Fruit fly (Drosophila melanogaster) whole organism, pupa: ENCODE data around the gene CG5958.

Source experiments
- CG10348 ChIP-seq: fragments of 200-800 bp; sonication (Bioruptor generic); IDR thresholded peaks from 2 replicates; pipeline ENCODE4 v1.3.6; 2022; ENCODE audit warnings: missing biosample characterization, missing genetic modification characterization
- CG12605 ChIP-seq: fragments of 200-800 bp; sonication (Bioruptor generic); IDR thresholded peaks from 2 replicates; pipeline ENCODE4 v1.3.6; 2022; ENCODE audit warnings: missing biosample characterization, missing genetic modification characterization
- CG13204 ChIP-seq: fragments of 200-800 bp; sonication (Bioruptor generic); optimal IDR thresholded peaks from 2 replicates; lab custom pipeline; 2018; ENCODE audit warnings: missing biosample characterization, mild to moderate bottlenecking, missing genetic modification characterization, moderate library complexity
- CG14655 ChIP-seq: fragments of 200-800 bp; sonication (Bioruptor generic); optimal IDR thresholded peaks from 3 replicates; lab custom pipeline; 2017; ENCODE audit warnings: mild to moderate bottlenecking, missing biosample characterization, missing genetic modification reagents, missing genetic modification characterization
- CG15710 ChIP-seq: fragments of 200-800 bp; sonication (Bioruptor generic); optimal IDR thresholded peaks from 2 replicates; lab custom pipeline; 2018; ENCODE audit warnings: missing biosample characterization, mild to moderate bottlenecking, missing genetic modification characterization, moderate library complexity
- CG17806 ChIP-seq: fragments of 200-800 bp; sonication (Bioruptor generic); optimal IDR thresholded peaks from 2 replicates; lab custom pipeline; 2018; ENCODE audit warnings: missing biosample characterization, mild to moderate bottlenecking, missing genetic modification characterization, moderate library complexity
- CG32121 ChIP-seq: fragments of 200-800 bp; sonication (Bioruptor generic); IDR thresholded peaks from 2 replicates; pipeline ENCODE4 v1.3.6; 2022; ENCODE audit warnings: missing biosample characterization, missing genetic modification characterization
- CG34367 ChIP-seq: fragments of 200-800 bp; sonication (Bioruptor generic); optimal IDR thresholded peaks from 2 replicates; lab custom pipeline; 2018; ENCODE audit warnings: missing biosample characterization, mild to moderate bottlenecking, missing genetic modification characterization
- CG4496 ChIP-seq: fragments of 200-800 bp; sonication (Bioruptor generic); IDR thresholded peaks from 3 replicates; pipeline ENCODE4 v1.3.6; 2022; ENCODE audit warnings: missing biosample characterization, missing genetic modification characterization
- CG8159 ChIP-seq: fragments of 200-800 bp; sonication (Bioruptor generic); optimal IDR thresholded peaks from 3 replicates; lab custom pipeline; 2018; ENCODE audit warnings: missing biosample characterization, mild to moderate bottlenecking, missing genetic modification characterization, moderate library complexity
- CG8301 ChIP-seq: fragments of 200-800 bp; sonication (Bioruptor generic); optimal IDR thresholded peaks from 2 replicates; lab custom pipeline; 2018; ENCODE audit warnings: missing biosample characterization, mild to moderate bottlenecking, missing genetic modification characterization
- CG9948 ChIP-seq: fragments of 200-800 bp; sonication (Bioruptor generic); optimal IDR thresholded peaks from 2 replicates; lab custom pipeline; 2018; ENCODE audit warnings: missing biosample characterization, mild to moderate bottlenecking, missing genetic modification characterization, moderate library complexity
- D1 ChIP-seq: fragments of 200-800 bp; sonication (Bioruptor generic); optimal IDR thresholded peaks from 2 replicates; lab custom pipeline; 2018; ENCODE audit warnings: missing biosample characterization, mild to moderate bottlenecking, missing genetic modification characterization, moderate library complexity
- EcR ChIP-seq: fragments of 200-800 bp; sonication (Bioruptor generic); optimal IDR thresholded peaks from 3 replicates; lab custom pipeline; 2019; ENCODE audit warnings: missing biosample characterization, missing genetic modification characterization, mild to moderate bottlenecking, moderate library complexity, missing genetic modification reagents
- Ets98B ChIP-seq: fragments of 200-800 bp; sonication (Bioruptor generic); IDR thresholded peaks from 2 replicates; pipeline ENCODE4 v1.3.6; 2022; ENCODE audit warnings: missing biosample characterization, missing genetic modification characterization
- Pif1A ChIP-seq: fragments of 200-800 bp; sonication (Bioruptor generic); optimal IDR thresholded peaks from 3 replicates; lab custom pipeline; 2016; ENCODE audit warnings: missing biosample characterization, missing genetic modification characterization
- Pif1B ChIP-seq: fragments of 200-800 bp; sonication (Bioruptor generic); optimal IDR thresholded peaks from 3 replicates; lab custom pipeline; 2016; ENCODE audit warnings: missing biosample characterization, missing genetic modification characterization
- Snoo ChIP-seq: fragments of 200-800 bp; sonication (Bioruptor generic); optimal IDR thresholded peaks from 3 replicates; lab custom pipeline; 2017; ENCODE audit warnings: missing biosample characterization, mild to moderate bottlenecking, missing genetic modification characterization, inconsistent platforms
- fd96Ca ChIP-seq: fragments of 200-800 bp; sonication (Bioruptor generic); IDR thresholded peaks from 3 replicates; pipeline ENCODE4 v1.3.6; 2022; ENCODE audit warnings: missing biosample characterization, missing genetic modification characterization
- gl ChIP-seq: fragments of 200-800 bp; sonication (Bioruptor generic); optimal IDR thresholded peaks from 2 replicates; lab custom pipeline; 2018; ENCODE audit warnings: missing biosample characterization, mild to moderate bottlenecking, missing genetic modification characterization
- rn ChIP-seq: fragments of 200-800 bp; sonication (Bioruptor generic); IDR thresholded peaks from 2 replicates; pipeline ENCODE4 v1.3.6; 2022; ENCODE audit warnings: missing biosample characterization, missing genetic modification characterization

Gene CG5958

DNA sequence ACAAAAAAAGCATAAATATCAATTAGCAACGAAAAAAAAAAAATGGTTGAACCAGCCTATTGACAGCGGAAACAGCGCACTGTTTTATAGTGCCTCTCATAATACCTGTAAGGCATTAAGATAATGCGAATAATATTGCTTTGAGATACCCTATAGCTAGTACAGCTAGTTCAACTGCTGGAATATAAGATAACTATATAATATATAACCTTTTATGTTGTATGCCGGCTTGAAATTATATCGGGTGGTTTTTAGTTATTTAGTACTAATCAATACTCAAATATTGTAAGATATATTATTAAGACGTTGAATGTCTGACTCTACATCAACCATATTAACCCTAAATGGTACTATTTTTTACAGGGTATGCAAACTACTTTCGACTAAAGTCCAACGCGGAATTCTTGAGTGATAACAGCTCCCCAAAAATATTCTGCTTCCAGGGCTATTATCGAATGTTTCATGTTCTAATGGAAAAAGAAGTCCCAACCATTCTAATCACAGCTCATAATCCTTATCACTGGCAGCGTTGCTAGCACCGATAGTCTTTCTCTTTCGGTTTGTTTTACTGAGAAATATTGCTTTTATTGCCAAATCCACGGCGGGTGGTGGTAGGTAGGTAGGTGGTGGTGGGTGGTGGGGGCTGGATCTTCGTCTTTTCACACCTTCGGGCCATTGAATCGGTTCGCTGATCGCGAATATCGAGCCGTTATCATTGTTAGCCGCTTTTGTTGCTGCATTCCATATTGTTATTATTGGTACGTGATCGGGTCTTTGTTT, 831 bp upstream of the CG5958 start:
- TF ChIP-seq CG10348 (no peak), CG9948 (tag; lab: Kevin White, UChicago) (no peak), EcR (GFP tag; lab: Kevin White, UChicago) (no peak), CG32121 (GFP tag; lab: Robert Waterston, UW) (peak; percentile 49; the same call in 1 of the 2 replicates), CG12605 (GFP tag; lab: Robert Waterston, UW) (no peak), CG17806 (no peak), CG15710 (tag; lab: Kevin White, UChicago) (peak; percentile 38), CG8301 (tag; lab: Kevin White, UChicago) (no peak), CG13204 (GFP tag; lab: Kevin White, UChicago) (no peak), D1 (tag; lab: Kevin White, UChicago) (no peak), rn (GFP tag; lab: Robert Waterston, UW) (no peak), CG4496 (GFP tag; lab: Robert Waterston, UW) (no peak), Snoo (tag; lab: Kevin White, UChicago) (no peak), CG8159 (tag; lab: Kevin White, UChicago) (no peak), CG14655 (GFP tag; lab: Kevin White, UChicago) (peak; percentile 25), CG34367 (tag; lab: Kevin White, UChicago) (peak; percentile 25), fd96Ca (GFP tag; lab: Robert Waterston, UW) (no peak), gl (tag; lab: Kevin White, UChicago) (no peak), Ets98B (GFP tag; lab: Robert Waterston, UW) (peak; percentile 49), Pif1A (GFP tag; lab: Kevin White, UChicago) (peak; percentile 49), Pif1B (GFP tag; lab: Kevin White, UChicago) (no peak)

dm6 chr2L:7431861-7432601, 1.3 kb downstream of the CG5958 start:
- TF ChIP-seq CG14655 (GFP tag; lab: Kevin White, UChicago) (no peak), CG9948 (tag; lab: Kevin White, UChicago) (no peak), EcR (GFP tag; lab: Kevin White, UChicago) (peak; percentile 53), CG13204 (GFP tag; lab: Kevin White, UChicago) (no peak), CG15710 (tag; lab: Kevin White, UChicago) (no peak), CG32121 (GFP tag; lab: Robert Waterston, UW) (no peak), gl (tag; lab: Kevin White, UChicago) (no peak)

DNA sequence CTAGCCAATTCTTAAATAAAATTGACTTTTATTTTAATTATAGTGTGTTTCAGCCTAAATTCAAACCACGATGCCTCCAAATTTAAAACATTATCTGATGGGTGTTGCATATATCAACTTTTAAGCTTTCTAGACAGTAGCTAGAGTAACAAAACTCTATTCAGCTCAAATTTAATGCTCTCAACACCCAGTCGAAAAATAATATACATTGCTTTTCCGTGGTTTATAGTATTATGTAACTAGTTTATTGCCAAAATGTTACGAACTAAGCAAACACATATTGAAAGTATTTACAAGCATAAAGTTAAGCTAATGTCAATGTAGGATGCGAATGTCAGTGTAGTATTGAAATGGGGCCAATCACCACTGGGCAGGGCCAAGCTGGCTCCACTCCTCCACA, 3.0 kb downstream of the CG5958 start:
- TF ChIP-seq rn (GFP tag; lab: Robert Waterston, UW) (no peak), CG32121 (GFP tag; lab: Robert Waterston, UW) (no peak), CG13204 (GFP tag; lab: Kevin White, UChicago) (no peak), fd96Ca (GFP tag; lab: Robert Waterston, UW) (no peak), CG14655 (GFP tag; lab: Kevin White, UChicago) (no peak)

- TF ChIP-seq rn (GFP tag; lab: Robert Waterston, UW) (no peak), Ets98B (GFP tag; lab: Robert Waterston, UW) (no peak), CG12605 (GFP tag; lab: Robert Waterston, UW) (no peak), Pif1B (GFP tag; lab: Kevin White, UChicago) (no peak), CG14655 (GFP tag; lab: Kevin White, UChicago) (no peak), CG34367 (tag; lab: Kevin White, UChicago) (no peak), CG32121 (GFP tag; lab: Robert Waterston, UW) (no peak), CG17806 (no peak), Pif1A (GFP tag; lab: Kevin White, UChicago) (no peak), CG8159 (tag; lab: Kevin White, UChicago) (no peak), CG15710 (tag; lab: Kevin White, UChicago) (no peak)
- TF ChIP-seq, all 21 proteins: peak for 0
Observed at dm6 chr2L:7427786-7428137, 5.6 kb downstream of the CG5958 start.

dm6 chr2L:7427067-7427785, 6.1 kb downstream of the CG5958 start:
- peak; percentile 17 for TF ChIP-seq EcR (GFP tag; lab: Kevin White, UChicago)
- TF ChIP-seq CG34367 (tag; lab: Kevin White, UChicago), result no peak
- TF ChIP-seq, all 21 proteins: peak for 1
